Fruit fly (Drosophila melanogaster) whole organism, adult: ENCODE results near the gene Prp4k.

Source experiments
- Clk ChIP-seq: fragments of 200-800 bp; sonication (Bioruptor generic); optimal IDR thresholded peaks from 2 replicates; lab custom pipeline; 2017; ENCODE audit warnings: missing biosample characterization, missing genetic modification characterization
- kay ChIP-seq: fragments of 200-800 bp; sonication (Bioruptor generic); peaks from one replicate; lab custom pipeline; 2016; ENCODE audit warnings: missing biosample characterization, missing genetic modification characterization, borderline replicate concordance

DNA sequence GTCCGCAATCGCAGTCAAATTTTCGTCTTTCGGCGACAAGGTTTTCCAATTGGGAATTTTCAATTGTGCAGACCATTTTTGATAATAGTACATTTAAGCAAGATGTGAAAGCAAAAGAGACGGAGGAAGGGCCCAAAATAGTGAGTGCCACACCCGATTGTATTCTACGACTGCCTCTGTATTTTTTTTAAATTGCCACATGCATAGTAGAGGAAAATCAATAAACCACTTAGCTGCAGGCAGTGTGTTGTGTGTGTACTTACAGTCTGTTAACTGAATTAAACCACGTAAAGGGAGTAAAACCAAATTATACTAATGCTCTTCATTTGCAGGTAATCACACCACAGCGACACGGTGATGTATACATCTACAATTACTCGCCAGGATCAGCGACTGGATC, 39.5 kb downstream of the Prp4k start:
- TF ChIP-seq kay (GFP tag; lab: Kevin White, UChicago) (no peak), Clk (GFP tag; lab: Kevin White, UChicago) (no peak)
